Worm (Caenorhabditis elegans): ENCODE results near the gene cnk-1.

DNA sequence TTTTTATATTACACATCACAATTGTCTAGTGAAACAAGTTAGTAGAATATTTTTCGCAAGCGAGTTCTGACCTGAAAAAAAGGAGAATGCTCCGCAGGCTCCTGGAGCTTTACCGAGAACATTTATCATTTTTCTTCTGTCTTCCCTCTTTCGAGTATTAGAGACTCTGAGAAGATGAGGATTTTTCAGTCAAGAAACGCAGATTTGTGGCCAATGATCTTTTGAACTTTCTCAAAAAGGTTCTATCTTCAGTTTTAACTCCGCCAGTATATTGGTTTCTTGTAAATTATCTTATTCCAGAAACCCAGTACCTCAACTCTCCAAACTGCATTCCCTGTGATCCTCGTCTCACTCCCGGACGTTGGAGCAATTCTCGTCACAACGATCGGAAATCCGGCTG lies 14.6 kb downstream of the cnk-1 start, which contains the start of gene K10G9.2:
- no peak for TF ChIP-seq ama-1 (optimal IDR thresholded peaks at IDR 0.05)
- no peak for TF ChIP-seq flt-1 (GFP tag; IDR thresholded peaks at IDR 0.05)
